Worm (Caenorhabditis elegans) whole organism, mixed stage, embryonic: ENCODE results near the gene ptr-16.

Source experiments
- blmp-1 ChIP-seq: fragments of 150-350 bp; optimal IDR thresholded peaks from 2 replicates; lab custom pipeline; 2014; ENCODE audit warnings: missing biosample characterization, missing genetic modification characterization
- lin-13 ChIP-seq: fragments of 150-350 bp; optimal IDR thresholded peaks from 2 replicates; lab custom pipeline; 2014; ENCODE audit warnings: missing biosample characterization, missing genetic modification characterization
- lsy-2 ChIP-seq: fragments of 150-350 bp; optimal IDR thresholded peaks from 2 replicates; lab custom pipeline; 2014; ENCODE audit warnings: missing biosample characterization, missing genetic modification characterization
- mep-1 ChIP-seq: fragments of 150-350 bp; optimal IDR thresholded peaks from 2 replicates; lab custom pipeline; 2017; ENCODE audit warnings: missing biosample characterization, missing genetic modification reagents, missing genetic modification characterization, inconsistent platforms
- mls-2 ChIP-seq: sonication (generic microtip); optimal IDR thresholded peaks from 2 replicates; lab custom pipeline; 2016; ENCODE audit warnings: mild to moderate bottlenecking, missing genetic modification characterization, moderate library complexity, missing compliant biosample characterization
- nhr-12 ChIP-seq: fragments of 150-350 bp; optimal IDR thresholded peaks from 2 replicates; lab custom pipeline; 2014; ENCODE audit warnings: missing biosample characterization, missing genetic modification characterization
- nhr-28 ChIP-seq: fragments of 150-350 bp; optimal IDR thresholded peaks from 2 replicates; lab custom pipeline; 2014; ENCODE audit warnings: missing biosample characterization, missing genetic modification characterization
- snpc-4 ChIP-seq: fragments of 150-350 bp; optimal IDR thresholded peaks from 2 replicates; lab custom pipeline; 2014; ENCODE audit warnings: missing biosample characterization, missing genetic modification characterization
- unc-120 ChIP-seq: sonication (generic microtip); optimal IDR thresholded peaks from 2 replicates; lab custom pipeline; 2017; ENCODE audit warnings: missing genetic modification characterization, missing compliant biosample characterization; ENCODE audit not compliant: poor library complexity, severe bottlenecking
- unc-39 ChIP-seq: fragments of 150-350 bp; optimal IDR thresholded peaks from 2 replicates; lab custom pipeline; 2014; ENCODE audit warnings: missing biosample characterization, missing genetic modification characterization
- unc-62 ChIP-seq: fragments of 150-350 bp; optimal IDR thresholded peaks from 2 replicates; lab custom pipeline; 2014; ENCODE audit warnings: missing biosample characterization, missing genetic modification reagents, missing genetic modification characterization

DNA sequence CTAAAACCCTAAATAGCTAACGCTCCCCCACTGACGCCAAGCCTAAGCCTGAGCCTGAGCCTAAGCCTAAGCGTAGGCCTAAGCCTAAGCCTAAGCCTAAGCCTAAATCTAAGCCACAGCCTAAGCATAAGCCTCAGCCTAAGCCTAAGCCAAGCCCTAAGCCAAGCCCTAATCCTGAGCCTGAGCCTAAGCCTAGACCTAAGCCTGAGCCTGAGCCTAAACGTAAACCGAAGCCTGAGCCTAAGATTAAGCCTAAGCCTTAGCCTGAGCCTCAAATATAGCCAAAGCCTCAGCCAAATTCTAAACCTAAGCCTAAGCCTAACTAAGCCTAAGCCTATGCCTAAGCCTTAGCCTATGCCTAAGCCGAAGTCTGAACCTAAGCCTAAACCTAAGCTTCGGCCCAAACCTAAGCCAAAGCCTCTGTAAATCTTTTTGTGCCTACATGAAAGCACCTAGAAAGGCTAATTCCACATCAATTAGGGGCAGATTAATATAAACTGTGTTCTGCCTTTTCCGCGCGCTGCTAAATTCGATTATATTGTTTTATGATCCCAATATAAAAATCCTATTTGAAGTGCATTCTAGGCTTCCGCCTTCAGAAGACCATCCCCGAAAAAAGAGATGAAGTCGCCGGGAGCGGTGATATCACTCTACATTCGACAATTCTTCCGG is at the start of gene ptr-16:
- TF ChIP-seq mep-1 (tag; lab: Kevin White, UChicago), result no peak
- TF ChIP-seq blmp-1 (tag; lab: Kevin White, UChicago), result no peak
- no peak for TF ChIP-seq unc-120
- TF ChIP-seq nhr-12 (tag; lab: Kevin White, UChicago), result no peak
- TF ChIP-seq nhr-28, result no peak
- TF ChIP-seq unc-62 (GFP tag; lab: Kevin White, UChicago), result no peak
- TF ChIP-seq lin-13 (tag; lab: Kevin White, UChicago), result no peak
- TF ChIP-seq lsy-2 (tag; lab: Kevin White, UChicago), result no peak
- TF ChIP-seq snpc-4 (tag; lab: Kevin White, UChicago), result no peak
- TF ChIP-seq mls-2 (tag; lab: Kevin White, UChicago), result no peak
- no peak for TF ChIP-seq unc-39 (tag; lab: Kevin White, UChicago)
